Fruit fly (Drosophila melanogaster) whole organism, embryonic: Measurements from ENCODE around the gene CG5644.
A peak's percentile ranks its signal among the peaks of the same experiment; 100 is the strongest.

ENCODE experiments used
- Atf-2 ChIP-seq: fragments of 200-800 bp; sonication (Bioruptor generic); optimal IDR thresholded peaks from 2 replicates; lab custom pipeline; 2016; ENCODE audit warnings: missing biosample characterization, missing genetic modification characterization
- Bteb2 ChIP-seq: fragments of 200-800 bp; sonication (Bioruptor generic); optimal IDR thresholded peaks from 2 replicates; lab custom pipeline; 2016; ENCODE audit warnings: missing biosample characterization, missing genetic modification characterization
- CG10565 ChIP-seq: fragments of 200-800 bp; sonication (Bioruptor generic); optimal IDR thresholded peaks from 3 replicates; lab custom pipeline; 2016; ENCODE audit warnings: missing biosample characterization, mild to moderate bottlenecking, missing genetic modification characterization
- CG12219 ChIP-seq: fragments of 200-800 bp; sonication (Bioruptor generic); optimal IDR thresholded peaks from 3 replicates; lab custom pipeline; 2018; ENCODE audit warnings: missing biosample characterization, mild to moderate bottlenecking, missing genetic modification characterization
- CG15479 ChIP-seq: fragments of 200-800 bp; sonication (Bioruptor generic); optimal IDR thresholded peaks from 3 replicates; lab custom pipeline; 2019; ENCODE audit warnings: missing biosample characterization, mild to moderate bottlenecking, missing genetic modification characterization, moderate library complexity
- CG16779 ChIP-seq: fragments of 200-800 bp; sonication (Bioruptor generic); IDR thresholded peaks from 2 replicates; pipeline ENCODE4 v1.3.6; 2022; ENCODE audit warnings: missing biosample characterization, missing genetic modification characterization
- CG18599 ChIP-seq: fragments of 200-800 bp; sonication (Bioruptor generic); optimal IDR thresholded peaks from 3 replicates; lab custom pipeline; 2017; ENCODE audit warnings: missing biosample characterization, missing genetic modification characterization, mild to moderate bottlenecking, moderate library complexity, missing genetic modification reagents
- CG2129 ChIP-seq: fragments of 200-800 bp; sonication (Bioruptor generic); IDR thresholded peaks from 2 replicates; pipeline ENCODE4 v1.3.6; 2022; ENCODE audit warnings: missing biosample characterization, missing genetic modification characterization; ENCODE audit not compliant: partially characterized antibody
- CG30403 ChIP-seq: fragments of 200-800 bp; sonication (Bioruptor generic); optimal IDR thresholded peaks from 3 replicates; lab custom pipeline; 2016; ENCODE audit warnings: missing biosample characterization, missing genetic modification characterization
- CG32772 ChIP-seq: fragments of 200-800 bp; sonication (Bioruptor generic); IDR thresholded peaks from 2 replicates; pipeline ENCODE4 v1.3.6; 2022; ENCODE audit warnings: missing biosample characterization, missing genetic modification characterization
- CG34376 ChIP-seq: fragments of 200-800 bp; sonication (Bioruptor generic); optimal IDR thresholded peaks from 2 replicates; lab custom pipeline; 2018; ENCODE audit warnings: missing biosample characterization, mild to moderate bottlenecking, missing genetic modification characterization
- CG5245 ChIP-seq: fragments of 200-800 bp; sonication (Bioruptor generic); optimal IDR thresholded peaks from 3 replicates; lab custom pipeline; 2016; ENCODE audit warnings: missing biosample characterization, missing genetic modification characterization
- CG6175 ChIP-seq: fragments of 200-800 bp; sonication (Bioruptor generic); IDR thresholded peaks from 3 replicates; pipeline ENCODE4 v1.3.6; 2022; ENCODE audit warnings: missing biosample characterization, missing genetic modification characterization
- CG7271 ChIP-seq: fragments of 200-800 bp; sonication (Bioruptor generic); optimal IDR thresholded peaks from 2 replicates; lab custom pipeline; 2018; ENCODE audit warnings: missing biosample characterization, mild to moderate bottlenecking, missing genetic modification characterization, moderate library complexity
- CG7372 ChIP-seq: fragments of 200-800 bp; sonication (Bioruptor generic); IDR thresholded peaks from 2 replicates; pipeline ENCODE4 v1.3.6; 2022; ENCODE audit warnings: missing biosample characterization, missing genetic modification characterization
- CG9609 ChIP-seq: fragments of 200-800 bp; sonication (Bioruptor generic); optimal IDR thresholded peaks from 3 replicates; lab custom pipeline; 2016; ENCODE audit warnings: missing biosample characterization, missing genetic modification characterization
- CTCF ChIP-seq: fragments of 200-800 bp; sonication (Bioruptor generic); optimal IDR thresholded peaks from 2 replicates; lab custom pipeline; 2017; ENCODE audit warnings: missing biosample characterization, mild to moderate bottlenecking, missing genetic modification characterization, moderate library complexity
- Dek ChIP-seq: fragments of 200-800 bp; sonication (Bioruptor generic); optimal IDR thresholded peaks from 3 replicates; lab custom pipeline; 2019; ENCODE audit warnings: missing biosample characterization, mild to moderate bottlenecking, missing genetic modification characterization, moderate library complexity
- Ets65A ChIP-seq: fragments of 200-800 bp; sonication (Bioruptor generic); peaks from one replicate; lab custom pipeline; 2016; ENCODE audit warnings: missing biosample characterization, missing genetic modification characterization
- Jarid2 ChIP-seq: fragments of 200-800 bp; sonication (Bioruptor generic); optimal IDR thresholded peaks from 3 replicates; lab custom pipeline; 2017; ENCODE audit warnings: mild to moderate bottlenecking, missing biosample characterization, missing genetic modification reagents, missing genetic modification characterization
- Kr ChIP-seq: fragments of 200-800 bp; sonication (Bioruptor generic); optimal IDR thresholded peaks from 2 replicates; lab custom pipeline; 2017; ENCODE audit warnings: missing biosample characterization, mild to moderate bottlenecking, missing genetic modification characterization
- Med ChIP-seq: fragments of 200-800 bp; sonication (Bioruptor generic); peaks from one replicate; lab custom pipeline; 2016; ENCODE audit warnings: missing biosample characterization, missing genetic modification characterization, mild to moderate bottlenecking, inconsistent platforms, moderate library complexity
- Mrtf ChIP-seq: fragments of 200-800 bp; sonication (Bioruptor generic); IDR thresholded peaks from 3 replicates; pipeline ENCODE4 v1.3.6; 2022; ENCODE audit warnings: missing biosample characterization, missing genetic modification characterization
- Ravus ChIP-seq: fragments of 200-800 bp; sonication (Bioruptor generic); IDR thresholded peaks from 2 replicates; pipeline ENCODE4 v1.3.6; 2022; ENCODE audit warnings: missing biosample characterization, missing genetic modification characterization
- Trl ChIP-seq, 3 experiments: fragments of >200 bp in 2 of 3; fragments of 200-800 bp in 1 of 3; sonication (Bioruptor generic) in 1 of 3; optimal IDR thresholded peaks; 2 replicates in 1 of 3; 3 replicates in 2 of 3; lab custom pipeline; 2016 to 2017; ENCODE audit warnings: missing biosample characterization in 1 of 3, missing genetic modification characterization in 1 of 3
- Vsx1 ChIP-seq: fragments of 200-800 bp; sonication (Bioruptor generic); optimal IDR thresholded peaks from 2 replicates; lab custom pipeline; 2017; ENCODE audit warnings: missing biosample characterization, mild to moderate bottlenecking, missing genetic modification characterization, missing genetic modification reagents
- Xbp1 ChIP-seq: fragments of 200-800 bp; sonication (Bioruptor generic); optimal IDR thresholded peaks from 3 replicates; lab custom pipeline; 2016; ENCODE audit warnings: missing biosample characterization, mild to moderate bottlenecking, missing genetic modification characterization
- Xrp1 ChIP-seq: fragments of 200-800 bp; sonication (Bioruptor generic); IDR thresholded peaks from 2 replicates; pipeline ENCODE4 v1.3.6; 2022; ENCODE audit warnings: missing biosample characterization, missing genetic modification characterization
- amos ChIP-seq: fragments of 200-800 bp; sonication (Bioruptor generic); IDR thresholded peaks from 2 replicates; pipeline ENCODE4 v1.3.6; 2022; ENCODE audit warnings: missing biosample characterization, missing genetic modification characterization; ENCODE audit not compliant: partially characterized antibody
- cad ChIP-seq: fragments of >200 bp; optimal IDR thresholded peaks from 2 replicates; lab custom pipeline; 2017; ENCODE audit warnings: missing biosample characterization, missing genetic modification characterization
- cato ChIP-seq: fragments of 200-800 bp; sonication (Bioruptor generic); optimal IDR thresholded peaks from 2 replicates; lab custom pipeline; 2016; ENCODE audit warnings: missing biosample characterization, missing genetic modification characterization, borderline replicate concordance
- chinmo ChIP-seq: fragments of 200-800 bp; sonication (Bioruptor generic); IDR thresholded peaks from 4 replicates; pipeline ENCODE4 v1.3.6; 2022; ENCODE audit warnings: missing biosample characterization, missing genetic modification characterization; ENCODE audit not compliant: partially characterized antibody
- crol ChIP-seq: fragments of 200-800 bp; sonication (Bioruptor generic); IDR thresholded peaks from 2 replicates; pipeline ENCODE4 v1.3.6; 2022; ENCODE audit warnings: missing biosample characterization, missing genetic modification characterization
- eyg ChIP-seq: fragments of 200-800 bp; sonication (Bioruptor generic); optimal IDR thresholded peaks from 3 replicates; lab custom pipeline; 2016; ENCODE audit warnings: missing biosample characterization, missing genetic modification characterization
- fd3F ChIP-seq: fragments of 200-800 bp; sonication (Bioruptor generic); optimal IDR thresholded peaks from 2 replicates; lab custom pipeline; 2018; ENCODE audit warnings: missing biosample characterization, mild to moderate bottlenecking, missing genetic modification characterization, moderate library complexity
- fru ChIP-seq: fragments of >200 bp; optimal IDR thresholded peaks from 2 replicates; lab custom pipeline; 2017
- ham ChIP-seq: fragments of 200-800 bp; sonication (Bioruptor generic); IDR thresholded peaks from 2 replicates; pipeline ENCODE4 v1.3.6; 2022; ENCODE audit warnings: missing biosample characterization, missing genetic modification characterization
- jigr1 ChIP-seq: fragments of 200-800 bp; sonication (Bioruptor generic); IDR thresholded peaks from 3 replicates; pipeline ENCODE4 v1.3.6; 2022; ENCODE audit warnings: missing biosample characterization, missing genetic modification characterization
- peb ChIP-seq: fragments of 200-800 bp; sonication (Bioruptor generic); IDR thresholded peaks from 2 replicates; pipeline ENCODE4 v1.3.6; 2022; ENCODE audit warnings: missing biosample characterization, missing genetic modification characterization
- run ChIP-seq: fragments of 200-800 bp; sonication (Bioruptor generic); optimal IDR thresholded peaks from 3 replicates; lab custom pipeline; 2018; ENCODE audit warnings: missing biosample characterization, mild to moderate bottlenecking, missing genetic modification characterization
- schlank ChIP-seq: fragments of 200-800 bp; sonication (Bioruptor generic); optimal IDR thresholded peaks from 2 replicates; lab custom pipeline; 2018; ENCODE audit warnings: missing biosample characterization, mild to moderate bottlenecking, missing genetic modification characterization
- shn ChIP-seq: fragments of 200-800 bp; sonication (Bioruptor generic); optimal IDR thresholded peaks from 3 replicates; lab custom pipeline; 2016; ENCODE audit warnings: missing biosample characterization, missing genetic modification characterization
- tll ChIP-seq, 2 experiments: fragments of 200-800 bp in 1 of 2; fragments of >200 bp in 1 of 2; sonication (Bioruptor generic) in 1 of 2; optimal IDR thresholded peaks; 2 replicates each; lab custom pipeline; 2017 to 2019; ENCODE audit warnings: missing biosample characterization in 2 of 2, missing genetic modification characterization in 2 of 2, mild to moderate bottlenecking in 1 of 2, moderate library complexity in 1 of 2
- tna ChIP-seq: fragments of 200-800 bp; sonication (Bioruptor generic); IDR thresholded peaks from 2 replicates; pipeline ENCODE4 v1.3.6; 2022; ENCODE audit warnings: missing biosample characterization, missing genetic modification characterization; ENCODE audit not compliant: partially characterized antibody
- trh ChIP-seq: fragments of 200-800 bp; sonication (Bioruptor generic); optimal IDR thresholded peaks from 2 replicates; lab custom pipeline; 2016; ENCODE audit warnings: missing biosample characterization, missing genetic modification characterization
- twi ChIP-seq: fragments of 200-800 bp; optimal IDR thresholded peaks from 2 replicates; lab custom pipeline; 2019; ENCODE audit warnings: missing biosample characterization, mild to moderate bottlenecking, missing genetic modification characterization, moderate library complexity
- zen ChIP-seq: fragments of 200-800 bp; sonication (Bioruptor generic); optimal IDR thresholded peaks from 3 replicates; lab custom pipeline; 2018; ENCODE audit warnings: missing biosample characterization, mild to moderate bottlenecking, missing genetic modification characterization, moderate library complexity
- zfh1 ChIP-seq: fragments of 200-800 bp; sonication (Bioruptor generic); IDR thresholded peaks from 3 replicates; pipeline ENCODE4 v1.3.6; 2022; ENCODE audit warnings: missing biosample characterization, missing genetic modification characterization

Gene CG5644

dm6 chr3L:8979780-8980179 lies at the start of gene CG5644:
Gene CG5644 (minus strand): TSS chr3L:8979880.
- TF ChIP-seq amos (GFP tag; lab: Robert Waterston, UW) (no peak), tna (no peak), CG7372 (peak; percentile 64)
- TF ChIP-seq, all 482 proteins: peak for 1

dm6 chr3L:9029183-9029789 lies 49.6 kb upstream of the CG5644 start:
- TF ChIP-seq tll (GFP tag; optimal IDR thresholded peaks at IDR 0.05; lab: Kevin White, UChicago) = peak in 1 of 2 experiments; percentile 98
- TF ChIP-seq chinmo (GFP tag; lab: Robert Waterston, UW) = no peak
- TF ChIP-seq Kr = peak; percentile 50
- TF ChIP-seq CTCF (GFP tag; lab: Kevin White, UChicago) = no peak
- TF ChIP-seq Med = peak; percentile 48
- TF ChIP-seq fd3F (GFP tag; lab: Kevin White, UChicago) = no peak
- TF ChIP-seq Ets65A (GFP tag; lab: Kevin White, UChicago) = peak; percentile 57
- TF ChIP-seq CG7271 (tag; lab: Kevin White, UChicago) = peak; percentile 87
- TF ChIP-seq cad (GFP tag; lab: Kevin White, UChicago) = peak; percentile 99
- peak; percentile 99 for TF ChIP-seq zen (tag; lab: Kevin White, UChicago)
- peak; percentile 42 for TF ChIP-seq twi (tag; lab: Kevin White, UChicago)
- peak; percentile 55 for TF ChIP-seq CG15479 (GFP tag; lab: Kevin White, UChicago)

dm6 chr3L:9028057-9028456 lies 48.4 kb upstream of the CG5644 start:
- TF ChIP-seq CG30403 (GFP tag; lab: Kevin White, UChicago) (peak; percentile 40), cato (GFP tag; lab: Kevin White, UChicago) (no peak), Xbp1 (GFP tag; lab: Kevin White, UChicago) (peak; percentile 31), Ravus (GFP tag; lab: Robert Waterston, UW) (no peak), trh (GFP tag; lab: Kevin White, UChicago) (no peak), CG10565 (GFP tag; lab: Kevin White, UChicago) (no peak), Dek (tag; lab: Kevin White, UChicago) (no peak), jigr1 (GFP tag; lab: Robert Waterston, UW) (no peak), Jarid2 (GFP tag; lab: Kevin White, UChicago) (no peak), fru (no peak), Xrp1 (GFP tag; lab: Robert Waterston, UW) (peak; percentile 68; the same call in 1 of the 2 replicates), CG5245 (peak; percentile 0), Bteb2 (GFP tag; lab: Kevin White, UChicago) (no peak), CG9609 (peak; percentile 38), schlank (tag; lab: Kevin White, UChicago) (no peak), eyg (GFP tag; lab: Kevin White, UChicago) (no peak), CG18599 (GFP tag; lab: Kevin White, UChicago) (no peak), peb (GFP tag; lab: Robert Waterston, UW) (no peak), Trl (optimal IDR thresholded peaks at IDR 0.05; lab: Kevin White, UChicago) (no peak), Trl (GFP tag; optimal IDR thresholded peaks at IDR 0.05; lab: Kevin White, UChicago) (peak; percentile 31), run (no peak), CG16779 (GFP tag; lab: Robert Waterston, UW) (no peak), crol (GFP tag; lab: Robert Waterston, UW) (no peak), CG6175 (no peak), Mrtf (no peak), zfh1 (peak; percentile 52; the same call in 1 of the 3 replicates), Atf-2 (peak; percentile 44), shn (GFP tag; lab: Kevin White, UChicago) (no peak), CG34376 (GFP tag; lab: Kevin White, UChicago) (no peak), CG2129 (GFP tag; lab: Robert Waterston, UW) (no peak), CG12219 (GFP tag; lab: Kevin White, UChicago) (peak; percentile 47), Vsx1 (GFP tag; lab: Kevin White, UChicago) (no peak), CG32772 (GFP tag; lab: Robert Waterston, UW) (no peak), ham (no peak)
